Worm (Caenorhabditis elegans): ENCODE measurements around the gene T23G4.127.

DNA sequence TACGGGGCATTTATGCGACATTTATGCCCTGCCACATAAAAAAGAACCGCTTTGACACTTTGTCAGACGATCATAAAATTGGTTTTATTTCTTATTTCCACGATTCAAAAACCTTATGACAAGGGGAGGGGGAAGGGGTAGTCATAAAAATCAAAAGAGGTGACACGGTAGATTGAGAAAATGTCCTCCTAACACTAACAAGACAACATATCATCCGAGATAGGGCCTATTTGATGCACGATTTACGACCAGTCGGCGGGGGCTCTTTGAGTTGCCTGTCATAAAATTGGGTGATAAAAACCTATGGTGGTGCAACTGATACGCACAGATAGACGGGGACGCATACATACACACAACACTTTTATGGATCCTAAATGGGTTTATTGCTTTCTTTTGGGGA is 9.4 kb upstream of the T23G4.127 start:
- TF ChIP-seq ces-1 (GFP tag; optimal IDR thresholded peaks at IDR 0.05) (no peak), blmp-1 (tag; optimal IDR thresholded peaks at IDR 0.05) (no peak), nhr-12 (tag; optimal IDR thresholded peaks at IDR 0.05) (no peak), snpc-4 (tag; optimal IDR thresholded peaks at IDR 0.05) (no peak), ceh-83 (GFP tag; optimal IDR thresholded peaks at IDR 0.05) (no peak), lin-13 (tag; optimal IDR thresholded peaks at IDR 0.05) (no peak), elt-3 (tag; optimal IDR thresholded peaks at IDR 0.05) (no peak), unc-62 (GFP tag; optimal IDR thresholded peaks at IDR 0.05) (peak; percentile 65), ham-2 (GFP tag; optimal IDR thresholded peaks at IDR 0.05) (no peak)
